Worm (Caenorhabditis elegans) whole organism, L3 larva: ENCODE data around the gene cup-16.

Source experiments
- aly-2 ChIP-seq: fragments of 150-350 bp; optimal IDR thresholded peaks from 2 replicates; lab custom pipeline; 2014; ENCODE audit warnings: missing biosample characterization, missing genetic modification characterization
- ceh-16 ChIP-seq: sonication (generic microtip); optimal IDR thresholded peaks from 2 replicates; lab custom pipeline; 2017; ENCODE audit warnings: missing biosample characterization, missing genetic modification characterization
- ceh-82 ChIP-seq: fragments of 150-350 bp; optimal IDR thresholded peaks from 2 replicates; lab custom pipeline; 2014; ENCODE audit warnings: missing biosample characterization, missing genetic modification characterization
- daf-12 ChIP-seq: fragments of 150-350 bp; optimal IDR thresholded peaks from 2 replicates; lab custom pipeline; 2014; ENCODE audit warnings: missing biosample characterization, missing genetic modification reagents, missing genetic modification characterization
- elt-1 ChIP-seq: fragments of 150-350 bp; optimal IDR thresholded peaks from 2 replicates; lab custom pipeline; 2014; ENCODE audit warnings: missing biosample characterization, missing genetic modification characterization
- elt-2 ChIP-seq: sonication (generic microtip); optimal IDR thresholded peaks from 2 replicates; lab custom pipeline; 2016; ENCODE audit warnings: missing genetic modification reagents, mild to moderate bottlenecking, missing genetic modification characterization, missing compliant biosample characterization
- nhr-67 ChIP-seq: fragments of 150-350 bp; optimal IDR thresholded peaks from 2 replicates; lab custom pipeline; 2014; ENCODE audit warnings: missing biosample characterization, missing genetic modification characterization
- unc-39 ChIP-seq: sonication (generic microtip); optimal IDR thresholded peaks from 4 replicates; lab custom pipeline; 2017; ENCODE audit warnings: missing biosample characterization, missing genetic modification characterization
- zag-1 ChIP-seq: fragments of 150-350 bp; optimal IDR thresholded peaks from 2 replicates; lab custom pipeline; 2014; ENCODE audit warnings: missing biosample characterization, missing genetic modification characterization
- ztf-11 ChIP-seq: fragments of 150-350 bp; optimal IDR thresholded peaks from 2 replicates; lab custom pipeline; 2014; ENCODE audit warnings: missing biosample characterization, missing genetic modification characterization

DNA sequence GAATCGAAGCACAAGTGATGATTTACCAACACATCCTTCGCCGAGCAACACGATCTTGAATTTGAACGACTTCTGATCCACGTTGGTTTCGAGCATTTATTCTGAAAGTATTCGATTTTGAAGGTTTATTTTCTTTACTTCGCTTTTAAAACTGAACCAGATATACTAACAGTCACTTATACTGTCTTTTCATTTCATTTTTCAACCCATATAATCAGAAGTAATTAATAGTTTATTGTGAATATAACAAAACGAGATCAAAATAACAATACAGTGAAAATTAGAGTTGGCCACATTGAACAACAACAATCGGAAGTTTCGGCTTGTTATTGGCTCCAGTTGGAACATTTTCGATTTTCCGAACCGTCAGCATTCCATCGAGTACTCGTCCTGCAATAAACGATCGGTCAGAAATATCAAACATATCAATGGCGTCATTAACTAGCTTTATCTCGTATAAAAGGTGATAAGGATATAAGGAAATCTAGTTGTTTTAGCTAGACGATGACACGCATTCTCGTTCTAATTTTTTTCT is 8.0 kb downstream of the cup-16 start, which contains the start of the genes rab-21 and T01B7.13:
- TF ChIP-seq zag-1 (tag; lab: Kevin White, UChicago), result no peak
- no peak for TF ChIP-seq daf-12 (tag; lab: Kevin White, UChicago)
- no peak for TF ChIP-seq elt-1
- TF ChIP-seq ztf-11 (tag; lab: Kevin White, UChicago), result no peak
- no peak for TF ChIP-seq ceh-82 (tag; lab: Kevin White, UChicago)
- TF ChIP-seq nhr-67 (tag; lab: Kevin White, UChicago), result no peak
- TF ChIP-seq aly-2 (tag; lab: Kevin White, UChicago), result no peak
- TF ChIP-seq unc-39 (tag; lab: Kevin White, UChicago), result no peak
- no peak for TF ChIP-seq ceh-16 (tag; lab: Kevin White, UChicago)
- TF ChIP-seq elt-2 (tag; lab: Kevin White, UChicago), result no peak
